Worm (Caenorhabditis elegans): ENCODE measurements around the gene irld-65.

DNA sequence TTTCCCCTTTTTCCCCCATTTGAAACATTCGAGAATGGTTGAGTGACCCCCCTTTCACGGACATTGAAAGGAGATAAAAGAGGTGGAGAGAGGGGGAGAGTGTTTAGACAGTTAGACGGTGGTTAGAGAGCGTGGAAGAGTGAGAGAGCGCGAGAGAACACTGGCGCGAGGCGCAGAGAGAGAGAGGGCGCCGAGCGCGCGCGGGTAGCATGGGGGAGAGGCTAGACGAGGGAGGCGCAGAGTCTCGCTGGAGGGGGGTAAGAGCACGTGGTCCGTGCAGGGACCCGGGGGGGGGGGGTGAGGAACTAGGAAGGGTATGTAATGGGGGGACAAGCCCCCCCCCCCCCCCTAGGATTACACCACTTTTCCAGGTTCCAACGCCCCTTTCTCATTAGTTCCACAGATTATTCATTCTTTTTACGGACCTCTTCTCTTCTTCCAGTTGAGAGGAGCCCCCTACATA, 36.2 kb upstream of the irld-65 start:
- TF ChIP-seq unc-62 (GFP tag; optimal IDR thresholded peaks at IDR 0.05) (peak; percentile 51), unc-39 (tag; optimal IDR thresholded peaks at IDR 0.05) (no peak), elt-3 (tag; optimal IDR thresholded peaks at IDR 0.05) (peak; percentile 74), nhr-237 (tag; optimal IDR thresholded peaks at IDR 0.05) (peak; percentile 82), snpc-4 (tag; optimal IDR thresholded peaks at IDR 0.05) (no peak), pha-4 (tag; optimal IDR thresholded peaks at IDR 0.05) (peak; percentile 82)
